Fruit fly (Drosophila melanogaster) whole organism, embryonic: Measurements from ENCODE around the gene Prp5.

Experiments
- CG11093 ChIP-seq: fragments of 200-800 bp; sonication (Bioruptor generic); IDR thresholded peaks from 3 replicates; pipeline ENCODE4 v1.3.6; 2022; ENCODE audit warnings: missing biosample characterization, missing genetic modification characterization
- CG14965 ChIP-seq: fragments of 200-800 bp; sonication (Bioruptor generic); optimal IDR thresholded peaks from 2 replicates; lab custom pipeline; 2016; ENCODE audit warnings: missing biosample characterization, missing genetic modification characterization, borderline replicate concordance
- CG17385 ChIP-seq: fragments of 200-800 bp; sonication (Bioruptor generic); optimal IDR thresholded peaks from 3 replicates; lab custom pipeline; 2018; ENCODE audit warnings: missing biosample characterization, mild to moderate bottlenecking, missing genetic modification characterization
- CG6854 ChIP-seq: fragments of 200-800 bp; sonication (Bioruptor generic); optimal IDR thresholded peaks from 3 replicates; lab custom pipeline; 2017; ENCODE audit warnings: missing biosample characterization, mild to moderate bottlenecking, missing genetic modification characterization
- CG8089 ChIP-seq: fragments of 200-800 bp; sonication (Bioruptor generic); optimal IDR thresholded peaks from 3 replicates; lab custom pipeline; 2016; ENCODE audit warnings: missing biosample characterization, missing genetic modification characterization
- D ChIP-seq, 2 experiments: fragments of 200-800 bp in 1 of 2; fragments of >200 bp in 1 of 2; sonication (Bioruptor generic) in 1 of 2; optimal IDR thresholded peaks; 2 replicates in 1 of 2; 3 replicates in 1 of 2; lab custom pipeline; 2017; ENCODE audit warnings: mild to moderate bottlenecking in 1 of 2, missing biosample characterization in 1 of 2, missing genetic modification characterization in 1 of 2, missing genetic modification reagents in 1 of 2
- Rfx ChIP-seq: fragments of 200-800 bp; sonication (Bioruptor generic); IDR thresholded peaks from 2 replicates; pipeline ENCODE4 v1.3.6; 2022; ENCODE audit warnings: missing biosample characterization, missing genetic modification characterization
- Sox102F ChIP-seq: fragments of 200-800 bp; sonication (Bioruptor generic); optimal IDR thresholded peaks from 2 replicates; lab custom pipeline; 2018; ENCODE audit warnings: missing biosample characterization, mild to moderate bottlenecking, missing genetic modification characterization, moderate library complexity
- Spps ChIP-seq: fragments of 200-800 bp; sonication (Bioruptor generic); optimal IDR thresholded peaks from 2 replicates; lab custom pipeline; 2018; ENCODE audit warnings: missing biosample characterization, mild to moderate bottlenecking, missing genetic modification characterization
- Usf ChIP-seq: fragments of 200-800 bp; sonication (Bioruptor generic); optimal IDR thresholded peaks from 2 replicates; lab custom pipeline; 2017; ENCODE audit warnings: missing genotype, missing biosample characterization, missing genetic modification characterization
- crol ChIP-seq: fragments of 200-800 bp; sonication (Bioruptor generic); IDR thresholded peaks from 2 replicates; pipeline ENCODE4 v1.3.6; 2022; ENCODE audit warnings: missing biosample characterization, missing genetic modification characterization
- kay ChIP-seq: fragments of 200-800 bp; sonication (Bioruptor generic); optimal IDR thresholded peaks from 2 replicates; lab custom pipeline; 2016; ENCODE audit warnings: missing biosample characterization, missing genetic modification characterization
- nom ChIP-seq: fragments of 200-800 bp; sonication (Bioruptor generic); optimal IDR thresholded peaks from 2 replicates; lab custom pipeline; 2017; ENCODE audit warnings: missing biosample characterization, missing genetic modification characterization, mild to moderate bottlenecking, moderate library complexity, missing genetic modification reagents
- zfh2 ChIP-seq: fragments of 200-800 bp; sonication (Bioruptor generic); optimal IDR thresholded peaks from 2 replicates; lab custom pipeline; 2016; ENCODE audit warnings: missing biosample characterization, missing genetic modification characterization

- no peak for TF ChIP-seq CG8089 (GFP tag; lab: Kevin White, UChicago)
- TF ChIP-seq CG11093 (GFP tag; lab: Robert Waterston, UW) = no peak
- TF ChIP-seq D (optimal IDR thresholded peaks at IDR 0.05; lab: Kevin White, UChicago) = no peak
- no peak for TF ChIP-seq D (GFP tag; optimal IDR thresholded peaks at IDR 0.05; lab: Kevin White, UChicago)
- TF ChIP-seq CG17385 (GFP tag; lab: Kevin White, UChicago) = peak; percentile 95
- TF ChIP-seq CG14965 (GFP tag; lab: Kevin White, UChicago) = no peak
- no peak for TF ChIP-seq nom (GFP tag; lab: Kevin White, UChicago)
- no peak for TF ChIP-seq Sox102F
- TF ChIP-seq Rfx (GFP tag; lab: Robert Waterston, UW) = no peak
- no peak for TF ChIP-seq CG6854 (GFP tag; lab: Kevin White, UChicago)
- no peak for TF ChIP-seq zfh2
- TF ChIP-seq crol (GFP tag; lab: Robert Waterston, UW) = no peak
- no peak for TF ChIP-seq Spps
- no peak for TF ChIP-seq Usf (GFP tag; lab: Kevin White, UChicago)
- TF ChIP-seq kay (GFP tag; lab: Kevin White, UChicago) = no peak
These were observed 16.7 kb upstream of the Prp5 start, which contains the start of gene dah for dm6 chrX:15328148-15328718.
